Fruit fly (Drosophila melanogaster): ENCODE data around the gene CG45690.

CG45690 gene

DNA sequence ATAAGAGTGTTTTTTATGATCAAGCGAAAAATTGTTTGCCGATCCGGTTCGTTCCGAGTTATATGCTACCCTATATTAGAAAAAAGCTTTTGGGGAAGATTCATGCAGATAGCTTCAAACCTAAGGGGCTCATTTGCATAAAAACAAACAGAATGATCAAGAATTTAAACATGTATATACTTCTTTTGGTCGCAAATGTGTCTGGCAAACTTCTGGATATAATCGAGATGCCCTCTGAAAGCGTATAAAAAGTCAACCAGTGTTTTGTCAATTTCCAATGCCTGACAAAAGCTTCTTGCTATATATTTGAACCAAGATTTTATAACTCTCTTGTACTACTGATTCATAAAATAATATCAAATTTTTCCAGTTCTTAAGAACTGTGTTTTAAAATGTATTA, 27.6 kb downstream of the CG45690 start (continued):
- no peak for TF ChIP-seq tgo (GFP tag; IDR thresholded peaks at IDR 0.05)
- no peak for TF ChIP-seq exex (tag; optimal IDR thresholded peaks at IDR 0.05)
- peak; percentile 17 for TF ChIP-seq pho (GFP tag; optimal IDR thresholded peaks at IDR 0.05)
- no peak for TF ChIP-seq NfI (GFP tag; optimal IDR thresholded peaks at IDR 0.05)
- no peak for TF ChIP-seq E2f2 (GFP tag; IDR thresholded peaks at IDR 0.05)
- TF ChIP-seq CG10431 (GFP tag; optimal IDR thresholded peaks at IDR 0.05) = no peak
- no peak for TF ChIP-seq dmrt11E (tag; optimal IDR thresholded peaks at IDR 0.05)
- TF ChIP-seq fd64A (GFP tag; optimal IDR thresholded peaks at IDR 0.05) = no peak
- TF ChIP-seq CG9437 (GFP tag; optimal IDR thresholded peaks at IDR 0.05) = peak; percentile 23
- no peak for TF ChIP-seq CG2116 (GFP tag; optimal IDR thresholded peaks at IDR 0.05)
- peak; percentile 18 for TF ChIP-seq grau (tag; optimal IDR thresholded peaks at IDR 0.05)
- no peak for TF ChIP-seq zfh2 (GFP tag; optimal IDR thresholded peaks at IDR 0.05)
- no peak for TF ChIP-seq CG16813 (GFP tag; IDR thresholded peaks at IDR 0.05; ENCODE audit: partially characterized antibody)
- no peak for TF ChIP-seq CG2199 (GFP tag; IDR thresholded peaks at IDR 0.05)
- TF ChIP-seq Atf3 (GFP tag; optimal IDR thresholded peaks at IDR 0.05) = no peak
- TF ChIP-seq CG11398 (GFP tag; optimal IDR thresholded peaks at IDR 0.05) = no peak
- no peak for TF ChIP-seq CG7963 (GFP tag; IDR thresholded peaks at IDR 0.05; ENCODE audit: partially characterized antibody)
- TF ChIP-seq CG18011 (GFP tag; optimal IDR thresholded peaks at IDR 0.05) = peak; percentile 95
- TF ChIP-seq fd96Cb (tag; optimal IDR thresholded peaks at IDR 0.05) = peak; percentile 4
- no peak for TF ChIP-seq gt (GFP tag; IDR thresholded peaks at IDR 0.05)
- no peak for TF ChIP-seq HLH54F (GFP tag; optimal IDR thresholded peaks at IDR 0.05)
- TF ChIP-seq h (optimal IDR thresholded peaks at IDR 0.05) = no peak
- no peak for TF ChIP-seq Fer1 (GFP tag; optimal IDR thresholded peaks at IDR 0.05)
- peak; percentile 19 for TF ChIP-seq CG2678 (tag; optimal IDR thresholded peaks at IDR 0.05)
- TF ChIP-seq fu2 (GFP tag; optimal IDR thresholded peaks at IDR 0.05) = no peak
- TF ChIP-seq Lim3 (GFP tag; IDR thresholded peaks at IDR 0.05) = no peak
- TF ChIP-seq ttk (GFP tag; IDR thresholded peaks at IDR 0.05) = no peak
- no peak for TF ChIP-seq ranshi (GFP tag; IDR thresholded peaks at IDR 0.05)
- no peak for TF ChIP-seq ken (GFP tag; IDR thresholded peaks at IDR 0.05)
- TF ChIP-seq salm (tag; optimal IDR thresholded peaks at IDR 0.05) = no peak
- TF ChIP-seq CG30403 (GFP tag; optimal IDR thresholded peaks at IDR 0.05) = no peak
- peak; percentile 62 for TF ChIP-seq Med (GFP tag)
- TF ChIP-seq bbx (GFP tag; IDR thresholded peaks at IDR 0.05; ENCODE audit: partially characterized antibody) = no peak
- no peak for TF ChIP-seq CG3163 (GFP tag; optimal IDR thresholded peaks at IDR 0.05)
- no peak for TF ChIP-seq zen2 (GFP tag; IDR thresholded peaks at IDR 0.05; ENCODE audit: partially characterized antibody)
- TF ChIP-seq Hmr (GFP tag; optimal IDR thresholded peaks at IDR 0.05) = no peak
- 0 out of 2 replicates have a peak, but pooled peaks have one; percentile 24 for TF ChIP-seq CG7372 (GFP tag; IDR thresholded peaks at IDR 0.05)
- TF ChIP-seq ato (GFP tag; IDR thresholded peaks at IDR 0.05; ENCODE audit: partially characterized antibody) = no peak
- peak; percentile 30 for TF ChIP-seq gem (tag; optimal IDR thresholded peaks at IDR 0.05)
- TF ChIP-seq CG7786 (GFP tag; optimal IDR thresholded peaks at IDR 0.05) = no peak
- TF ChIP-seq NFAT (GFP tag; IDR thresholded peaks at IDR 0.05) = peak; percentile 18
- no peak for TF ChIP-seq sob (GFP tag; IDR thresholded peaks at IDR 0.05)
- TF ChIP-seq CG2120 (GFP tag; optimal IDR thresholded peaks at IDR 0.05) = peak; percentile 40
- no peak for TF ChIP-seq otp (GFP tag; IDR thresholded peaks at IDR 0.05)
- TF ChIP-seq D (optimal IDR thresholded peaks at IDR 0.05) = no peak
- TF ChIP-seq D (GFP tag; optimal IDR thresholded peaks at IDR 0.05) = no peak
- TF ChIP-seq Ets97D (GFP tag; optimal IDR thresholded peaks at IDR 0.05) = no peak
- no peak for TF ChIP-seq p53 (GFP tag; optimal IDR thresholded peaks at IDR 0.05)
- TF ChIP-seq CG11504 (tag; optimal IDR thresholded peaks at IDR 0.05) = peak; percentile 47
- TF ChIP-seq oc (tag; optimal IDR thresholded peaks at IDR 0.05) = no peak
- TF ChIP-seq CG12391 (tag; optimal IDR thresholded peaks at IDR 0.05) = no peak
- TF ChIP-seq pfk (GFP tag; optimal IDR thresholded peaks at IDR 0.05) = no peak
- TF ChIP-seq Lpt (GFP tag; optimal IDR thresholded peaks at IDR 0.05) = no peak

Data from whole organism, embryonic.